Fruit fly (Drosophila melanogaster) whole organism, embryonic: Measurements from ENCODE around the gene Grip75.

Experiments used
- Atf3 ChIP-seq: fragments of 200-800 bp; sonication (Bioruptor generic); optimal IDR thresholded peaks from 3 replicates; lab custom pipeline; 2016; ENCODE audit warnings: missing biosample characterization, missing genetic modification characterization
- CG11504 ChIP-seq: fragments of 200-800 bp; sonication (Bioruptor generic); optimal IDR thresholded peaks from 3 replicates; lab custom pipeline; 2019; ENCODE audit warnings: missing biosample characterization, mild to moderate bottlenecking, missing genetic modification characterization, moderate library complexity
- CG12155 ChIP-seq: fragments of 200-800 bp; sonication (Bioruptor generic); optimal IDR thresholded peaks from 3 replicates; lab custom pipeline; 2016; ENCODE audit warnings: missing biosample characterization, missing genetic modification characterization
- CG13424 ChIP-seq: fragments of 200-800 bp; sonication (Bioruptor generic); optimal IDR thresholded peaks from 2 replicates; lab custom pipeline; 2019; ENCODE audit warnings: missing biosample characterization, mild to moderate bottlenecking, missing genetic modification characterization, moderate library complexity
- CG1647 ChIP-seq: fragments of 200-800 bp; sonication (Bioruptor generic); optimal IDR thresholded peaks from 3 replicates; lab custom pipeline; 2016; ENCODE audit warnings: missing biosample characterization, missing genetic modification characterization
- CG17385 ChIP-seq: fragments of 200-800 bp; sonication (Bioruptor generic); optimal IDR thresholded peaks from 3 replicates; lab custom pipeline; 2018; ENCODE audit warnings: missing biosample characterization, mild to moderate bottlenecking, missing genetic modification characterization
- CG17912 ChIP-seq: fragments of 200-800 bp; sonication (Bioruptor generic); optimal IDR thresholded peaks from 2 replicates; lab custom pipeline; 2018; ENCODE audit warnings: missing biosample characterization, mild to moderate bottlenecking, missing genetic modification characterization
- CG18011 ChIP-seq: fragments of 200-800 bp; sonication (Bioruptor generic); optimal IDR thresholded peaks from 2 replicates; lab custom pipeline; 2017; ENCODE audit warnings: missing biosample characterization, missing genetic modification characterization, mild to moderate bottlenecking, moderate library complexity, missing genotype
- CG1832 ChIP-seq: fragments of 200-800 bp; sonication (Bioruptor generic); optimal IDR thresholded peaks from 2 replicates; lab custom pipeline; 2017; ENCODE audit warnings: missing biosample characterization, mild to moderate bottlenecking, missing genetic modification characterization, inconsistent platforms
- CG32772 ChIP-seq: fragments of 200-800 bp; sonication (Bioruptor generic); IDR thresholded peaks from 2 replicates; pipeline ENCODE4 v1.3.6; 2022; ENCODE audit warnings: missing biosample characterization, missing genetic modification characterization
- CG3281 ChIP-seq: fragments of 200-800 bp; sonication (Bioruptor generic); optimal IDR thresholded peaks from 3 replicates; lab custom pipeline; 2017; ENCODE audit warnings: missing biosample characterization, mild to moderate bottlenecking, missing genetic modification characterization
- CG4328 ChIP-seq: fragments of 200-800 bp; sonication (Bioruptor generic); optimal IDR thresholded peaks from 3 replicates; lab custom pipeline; 2017; ENCODE audit warnings: missing biosample characterization, missing genetic modification reagents, missing genetic modification characterization
- CG43689 ChIP-seq: fragments of 200-800 bp; sonication (Bioruptor generic); IDR thresholded peaks from 2 replicates; pipeline ENCODE4 v1.3.6; 2022; ENCODE audit warnings: missing biosample characterization, missing genetic modification characterization
- CG4730 ChIP-seq: fragments of 200-800 bp; sonication (Bioruptor generic); IDR thresholded peaks from 2 replicates; pipeline ENCODE4 v1.3.6; 2022; ENCODE audit warnings: missing biosample characterization, missing genetic modification characterization
- CG8290 ChIP-seq, 3 experiments: fragments of 200-800 bp; sonication (Bioruptor generic); optimal IDR thresholded peaks; 2 replicates each; lab custom pipeline; 2016 to 2019; ENCODE audit warnings: missing biosample characterization in 3 of 3, missing genetic modification characterization in 3 of 3, mild to moderate bottlenecking in 2 of 3, moderate library complexity in 1 of 3
- CG8359 ChIP-seq: fragments of 200-800 bp; sonication (Bioruptor generic); optimal IDR thresholded peaks from 2 replicates; lab custom pipeline; 2017; ENCODE audit warnings: missing biosample characterization, mild to moderate bottlenecking, missing genetic modification characterization, borderline replicate concordance
- CG8388 ChIP-seq: fragments of 200-800 bp; sonication (Bioruptor generic); optimal IDR thresholded peaks from 2 replicates; lab custom pipeline; 2019; ENCODE audit warnings: missing biosample characterization, mild to moderate bottlenecking, missing genetic modification characterization, moderate library complexity
- CG8944 ChIP-seq: fragments of 200-800 bp; sonication (Bioruptor generic); optimal IDR thresholded peaks from 3 replicates; lab custom pipeline; 2016; ENCODE audit warnings: missing biosample characterization, missing genetic modification characterization
- CG9215 ChIP-seq: fragments of 200-800 bp; sonication (Bioruptor generic); IDR thresholded peaks from 2 replicates; pipeline ENCODE4 v1.3.6; 2022; ENCODE audit warnings: missing biosample characterization, missing genetic modification characterization
- CG9932 ChIP-seq: fragments of 200-800 bp; sonication (Bioruptor generic); IDR thresholded peaks from 2 replicates; pipeline ENCODE4 v1.3.6; 2022; ENCODE audit warnings: missing biosample characterization, missing genetic modification characterization
- Chrac-16 ChIP-seq: fragments of 200-800 bp; sonication (Bioruptor generic); optimal IDR thresholded peaks from 3 replicates; lab custom pipeline; 2016; ENCODE audit warnings: missing biosample characterization, missing genetic modification characterization
- D19A ChIP-seq: fragments of 200-800 bp; optimal IDR thresholded peaks from 3 replicates; lab custom pipeline; 2019; ENCODE audit warnings: missing biosample characterization, mild to moderate bottlenecking, missing genetic modification characterization, moderate library complexity
- Dad ChIP-seq: fragments of 200-800 bp; sonication (Bioruptor generic); optimal IDR thresholded peaks from 3 replicates; lab custom pipeline; 2016; ENCODE audit warnings: missing biosample characterization, missing genetic modification characterization
- Deaf1 ChIP-seq: fragments of 200-800 bp; optimal IDR thresholded peaks from 3 replicates; lab custom pipeline; 2019; ENCODE audit warnings: missing biosample characterization, mild to moderate bottlenecking, missing genetic modification characterization, moderate library complexity
- Eip74EF ChIP-seq, 2 experiments: fragments of 200-800 bp in 1 of 2; fragments of >200 bp in 1 of 2; sonication (Bioruptor generic) in 1 of 2; optimal IDR thresholded peaks; 2 replicates each; lab custom pipeline; 2017 to 2019; ENCODE audit warnings: missing biosample characterization in 2 of 2, missing genetic modification characterization in 2 of 2, mild to moderate bottlenecking in 1 of 2, moderate library complexity in 1 of 2
- Gsc ChIP-seq: fragments of 200-800 bp; sonication (Bioruptor generic); IDR thresholded peaks from 2 replicates; pipeline ENCODE4 v1.3.6; 2022; ENCODE audit warnings: missing biosample characterization, missing genetic modification characterization
- Gug ChIP-seq: fragments of 200-800 bp; sonication (Bioruptor generic); IDR thresholded peaks from 4 replicates; pipeline ENCODE4 v1.3.6; 2022; ENCODE audit warnings: missing biosample characterization, missing genetic modification characterization
- HmgD ChIP-seq: fragments of 200-800 bp; sonication (Bioruptor generic); optimal IDR thresholded peaks from 3 replicates; lab custom pipeline; 2016; ENCODE audit warnings: missing biosample characterization, missing genetic modification characterization
- HmgZ ChIP-seq: fragments of 200-800 bp; sonication (Bioruptor generic); optimal IDR thresholded peaks from 2 replicates; lab custom pipeline; 2018; ENCODE audit warnings: missing biosample characterization, mild to moderate bottlenecking, missing genetic modification characterization
- MBD-R2 ChIP-seq: fragments of 200-800 bp; sonication (Bioruptor generic); IDR thresholded peaks from 2 replicates; pipeline ENCODE4 v1.3.6; 2022; ENCODE audit warnings: missing biosample characterization, missing genetic modification characterization
- NC2α ChIP-seq: fragments of 200-800 bp; sonication (Bioruptor generic); optimal IDR thresholded peaks from 2 replicates; lab custom pipeline; 2016; ENCODE audit warnings: missing biosample characterization, missing genetic modification characterization
- Side ChIP-seq: fragments of 200-800 bp; sonication (Bioruptor generic); optimal IDR thresholded peaks from 2 replicates; lab custom pipeline; 2016; ENCODE audit warnings: missing biosample characterization, missing genetic modification characterization
- Stat92E ChIP-seq, 3 experiments: fragments of >200 bp in 2 of 3; fragments of 200-800 bp in 1 of 3; sonication (Bioruptor generic) in 1 of 3; optimal IDR thresholded peaks; 2 replicates each; lab custom pipeline; 2017 to 2019; ENCODE audit warnings: missing biosample characterization in 3 of 3, missing genetic modification characterization in 3 of 3, mild to moderate bottlenecking in 1 of 3, moderate library complexity in 1 of 3
- ap ChIP-seq: fragments of 200-800 bp; sonication (Bioruptor generic); IDR thresholded peaks from 2 replicates; pipeline ENCODE4 v1.3.6; 2022; ENCODE audit warnings: missing biosample characterization, missing genetic modification characterization
- chif ChIP-seq, 2 experiments: fragments of 200-800 bp; sonication (Bioruptor generic); optimal IDR thresholded peaks; 3 replicates each; lab custom pipeline; 2016; ENCODE audit warnings: missing biosample characterization in 2 of 2, missing genetic modification characterization in 2 of 2
- chn ChIP-seq: fragments of 200-800 bp; sonication (Bioruptor generic); optimal IDR thresholded peaks from 2 replicates; lab custom pipeline; 2016; ENCODE audit warnings: missing biosample characterization, missing genetic modification characterization
- crc ChIP-seq: fragments of 200-800 bp; sonication (Bioruptor generic); optimal IDR thresholded peaks from 2 replicates; lab custom pipeline; 2016; ENCODE audit warnings: missing biosample characterization, missing genetic modification characterization
- crol ChIP-seq: fragments of 200-800 bp; sonication (Bioruptor generic); IDR thresholded peaks from 2 replicates; pipeline ENCODE4 v1.3.6; 2022; ENCODE audit warnings: missing biosample characterization, missing genetic modification characterization
- crp ChIP-seq, 2 experiments: fragments of 200-800 bp; sonication (Bioruptor generic); optimal IDR thresholded peaks; 2 replicates in 1 of 2; 3 replicates in 1 of 2; lab custom pipeline; 2017; ENCODE audit warnings: missing biosample characterization in 2 of 2, missing genetic modification characterization in 2 of 2, mild to moderate bottlenecking in 1 of 2, moderate library complexity in 1 of 2
- ftz-f1 ChIP-seq: fragments of 200-800 bp; sonication (Bioruptor generic); optimal IDR thresholded peaks from 2 replicates; lab custom pipeline; 2016; ENCODE audit warnings: missing biosample characterization, missing genetic modification characterization
- gce ChIP-seq: fragments of 200-800 bp; sonication (Bioruptor generic); IDR thresholded peaks from 3 replicates; pipeline ENCODE4 v1.3.6; 2022; ENCODE audit warnings: missing biosample characterization, missing genetic modification characterization
- gro ChIP-seq: fragments of 200-800 bp; sonication (Bioruptor generic); optimal IDR thresholded peaks from 2 replicates; lab custom pipeline; 2016; ENCODE audit warnings: missing biosample characterization, missing genetic modification characterization
- onecut ChIP-seq: fragments of 200-800 bp; sonication (Bioruptor generic); IDR thresholded peaks from 2 replicates; pipeline ENCODE4 v1.3.6; 2022; ENCODE audit warnings: missing biosample characterization, missing genetic modification characterization
- pb ChIP-seq: fragments of 200-800 bp; sonication (Bioruptor generic); optimal IDR thresholded peaks from 3 replicates; lab custom pipeline; 2016; ENCODE audit warnings: missing biosample characterization, missing genetic modification characterization
- repo ChIP-seq: fragments of 200-800 bp; sonication (Bioruptor generic); optimal IDR thresholded peaks from 2 replicates; lab custom pipeline; 2016; ENCODE audit warnings: missing biosample characterization, missing genetic modification characterization
- rib ChIP-seq: fragments of 200-800 bp; sonication (Bioruptor generic); IDR thresholded peaks from 2 replicates; pipeline ENCODE4 v1.3.6; 2022; ENCODE audit warnings: missing biosample characterization, missing genetic modification characterization
- row ChIP-seq: fragments of 200-800 bp; sonication (Bioruptor generic); IDR thresholded peaks from 3 replicates; pipeline ENCODE4 v1.3.6; 2022; ENCODE audit warnings: missing biosample characterization, missing genetic modification characterization
- salm ChIP-seq: fragments of 200-800 bp; sonication (Bioruptor generic); optimal IDR thresholded peaks from 2 replicates; lab custom pipeline; 2018; ENCODE audit warnings: missing biosample characterization, mild to moderate bottlenecking, missing genetic modification characterization
- tx ChIP-seq: fragments of 200-800 bp; sonication (Bioruptor generic); optimal IDR thresholded peaks from 2 replicates; lab custom pipeline; 2016; ENCODE audit warnings: missing biosample characterization, missing genetic modification characterization
- usp ChIP-seq: fragments of >200 bp; optimal IDR thresholded peaks from 2 replicates; lab custom pipeline; 2017; ENCODE audit warnings: missing biosample characterization, missing genetic modification characterization

The Grip75 gene

DNA sequence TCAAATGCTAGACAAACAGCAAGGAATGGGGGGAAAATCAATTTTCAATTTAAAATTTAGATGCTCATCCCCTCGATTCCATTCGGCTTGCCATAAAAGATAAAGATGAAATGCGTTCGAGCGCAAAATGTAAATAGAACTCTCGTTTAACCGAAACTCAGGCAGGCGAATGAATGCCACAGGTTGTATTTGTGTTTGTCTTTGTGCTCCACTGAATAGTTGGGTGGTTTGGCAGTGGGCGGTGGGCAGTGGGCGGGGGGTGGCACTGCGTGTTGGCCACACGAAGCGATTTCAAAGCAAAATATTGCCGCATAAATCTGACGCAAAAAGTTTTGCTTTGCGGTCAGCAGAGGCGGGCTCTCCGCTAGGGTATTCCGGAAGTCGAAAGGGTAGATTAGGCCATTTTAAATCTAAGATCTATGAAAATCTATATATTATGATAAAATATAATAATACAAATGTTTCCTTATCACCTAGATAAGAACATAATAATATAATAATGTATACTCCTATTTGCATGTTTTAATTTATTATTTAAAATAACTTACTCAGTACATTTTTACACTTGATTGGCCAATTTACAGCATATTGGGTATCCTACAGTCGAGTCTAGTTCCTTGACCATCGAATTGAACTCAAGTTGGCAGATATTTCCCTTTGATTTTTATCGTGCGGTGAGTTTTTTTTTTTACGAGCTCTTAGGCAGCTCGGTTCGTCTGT lies 39.2 kb downstream of the Grip75 start (continued):
- TF ChIP-seq salm (tag; lab: Kevin White, UChicago) (peak; percentile 17), Stat92E (GFP tag; optimal IDR thresholded peaks at IDR 0.05; lab: Kevin White, UChicago) (no peak), NC2α (GFP tag; lab: Kevin White, UChicago) (no peak), HmgD (GFP tag; lab: Kevin White, UChicago) (no peak), Side (GFP tag; lab: Kevin White, UChicago) (no peak), CG13424 (tag; lab: Kevin White, UChicago) (peak; percentile 76), Chrac-16 (GFP tag; lab: Kevin White, UChicago) (peak; percentile 42), Dad (no peak), D19A (tag; lab: Kevin White, UChicago) (peak; percentile 49), CG18011 (GFP tag; lab: Kevin White, UChicago) (peak; percentile 10), Atf3 (GFP tag; lab: Kevin White, UChicago) (no peak), tx (GFP tag; lab: Kevin White, UChicago) (no peak), crol (peak; percentile 74), ap (GFP tag; lab: Robert Waterston, UW) (no peak), chif (GFP tag; optimal IDR thresholded peaks at IDR 0.05; lab: Kevin White, UChicago) (no peak), Gug (GFP tag; lab: Robert Waterston, UW) (peak; percentile 59; the same call in 3 of the 4 replicates), CG1647 (GFP tag; lab: Kevin White, UChicago) (no peak), Gsc (GFP tag; lab: Robert Waterston, UW) (no peak), CG8290 (GFP tag; optimal IDR thresholded peaks at IDR 0.05; lab: Kevin White, UChicago) (no peak), CG8290 (tag; optimal IDR thresholded peaks at IDR 0.05; lab: Kevin White, UChicago) (peak in 1 of 2 experiments; percentile 21), CG32772 (GFP tag; lab: Robert Waterston, UW) (peak; percentile 66), CG12155 (peak; percentile 0), CG4730 (GFP tag; lab: Robert Waterston, UW) (peak; percentile 51; the same call in 1 of the 2 replicates), CG17912 (GFP tag; lab: Kevin White, UChicago) (no peak), CG17385 (GFP tag; lab: Kevin White, UChicago) (peak; percentile 52), CG9932 (GFP tag; lab: Robert Waterston, UW) (peak; percentile 42; the same call in 1 of the 2 replicates), gce (no peak), ftz-f1 (GFP tag; lab: Kevin White, UChicago) (no peak), Deaf1 (tag; lab: Kevin White, UChicago) (peak; percentile 27), Eip74EF (GFP tag; optimal IDR thresholded peaks at IDR 0.05; lab: Kevin White, UChicago) (peak in 1 of 2 experiments; percentile 53), CG8359 (no peak), onecut (no peak), row (peak; percentile 84), crc (no peak), CG4328 (GFP tag; lab: Kevin White, UChicago) (no peak), CG11504 (tag; lab: Kevin White, UChicago) (peak; percentile 83), usp (GFP tag; lab: Kevin White, UChicago) (no peak), CG43689 (GFP tag; lab: Robert Waterston, UW) (no peak), rib (GFP tag; lab: Robert Waterston, UW) (no peak), repo (GFP tag; lab: Kevin White, UChicago) (no peak), CG9215 (GFP tag; lab: Robert Waterston, UW) (peak; percentile 69), CG8388 (GFP tag; lab: Kevin White, UChicago) (peak; percentile 21), MBD-R2 (GFP tag; lab: Robert Waterston, UW) (no peak), gro (GFP tag; lab: Kevin White, UChicago) (no peak), CG3281 (GFP tag; lab: Kevin White, UChicago) (peak; percentile 67), chn (GFP tag; lab: Kevin White, UChicago) (no peak), CG1832 (no peak), crp (GFP tag; optimal IDR thresholded peaks at IDR 0.05; lab: Kevin White, UChicago) (peak in 1 of 2 experiments; percentile 6), HmgZ (tag; lab: Kevin White, UChicago) (no peak), pb (GFP tag; lab: Kevin White, UChicago) (no peak), CG8944 (GFP tag; lab: Kevin White, UChicago) (no peak)
